Worm (Caenorhabditis elegans) whole organism, young adult: ENCODE measurements around the gene ZK930.7.
A peak's percentile ranks its signal among the peaks of the same experiment; 100 is the strongest.

ENCODE experiments used
- B0035.1 ChIP-seq: sonication (generic microtip); optimal IDR thresholded peaks from 2 replicates; lab custom pipeline; 2016; ENCODE audit warnings: missing genetic modification characterization, mild to moderate bottlenecking, missing compliant biosample characterization, missing genotype, missing genetic modification reagents
- C06A6.2 ChIP-seq: fragments of 200-800 bp; sonication (Bioruptor generic); conservative IDR thresholded peaks from 2 replicates; pipeline ENCODE4 v1.3.6; 2022; ENCODE audit warnings: missing genetic modification characterization, missing compliant biosample characterization
- C17E4.6 ChIP-seq: fragments of 200-800 bp; sonication (Bioruptor generic); IDR thresholded peaks from 2 replicates; pipeline ENCODE4 v1.3.6; 2022; ENCODE audit warnings: missing genetic modification reagents, missing genetic modification characterization, missing compliant biosample characterization
- F33H1.4 ChIP-seq: fragments of 200-800 bp; sonication (Bioruptor generic); IDR thresholded peaks from 2 replicates; pipeline ENCODE4 v1.3.6; 2022; ENCODE audit warnings: missing genetic modification reagents, missing genetic modification characterization, missing compliant biosample characterization
- F49E8.2 ChIP-seq: sonication (generic microtip); optimal IDR thresholded peaks from 3 replicates; lab custom pipeline; 2017; ENCODE audit warnings: missing genetic modification characterization, mild to moderate bottlenecking, missing compliant biosample characterization, antibody characterized with exemption, moderate library complexity; ENCODE audit not compliant: insufficient read depth
- F57A8.1 ChIP-seq: fragments of 200-800 bp; sonication (Bioruptor generic); optimal IDR thresholded peaks from 2 replicates; lab custom pipeline; 2018; ENCODE audit warnings: mild to moderate bottlenecking, missing genetic modification characterization, moderate library complexity, missing compliant biosample characterization
- K11D2.4 ChIP-seq: fragments of 200-800 bp; sonication (Bioruptor generic); IDR thresholded peaks from 2 replicates; pipeline ENCODE4 v1.3.6; 2022; ENCODE audit warnings: missing genetic modification reagents, missing genetic modification characterization, missing compliant biosample characterization
- T26A5.8 ChIP-seq: sonication (generic microtip); optimal IDR thresholded peaks from 2 replicates; lab custom pipeline; 2016; ENCODE audit warnings: missing genetic modification characterization, missing compliant biosample characterization
- Y53G8AR.9 ChIP-seq: fragments of 200-800 bp; sonication (Bioruptor generic); conservative IDR thresholded peaks from 2 replicates; pipeline ENCODE4 v1.3.6; 2022; ENCODE audit warnings: missing genetic modification reagents, missing genetic modification characterization, missing compliant biosample characterization
- Y56A3A.18 ChIP-seq: fragments of 200-800 bp; sonication (Bioruptor generic); IDR thresholded peaks from 2 replicates; pipeline ENCODE4 v1.3.6; 2022; ENCODE audit warnings: missing genetic modification reagents, missing genetic modification characterization, missing compliant biosample characterization
- Y79H2A.3 ChIP-seq: fragments of 200-800 bp; sonication (Bioruptor generic); conservative IDR thresholded peaks from 2 replicates; pipeline ENCODE4 v1.3.6; 2022; ENCODE audit warnings: missing genetic modification reagents, missing genetic modification characterization, missing compliant biosample characterization
- Y95B8A.8 ChIP-seq: fragments of 200-800 bp; sonication (Bioruptor generic); IDR thresholded peaks from 2 replicates; pipeline ENCODE4 v1.3.6; 2022; ENCODE audit warnings: missing genetic modification reagents, missing genetic modification characterization, missing compliant biosample characterization
- athp-1 ChIP-seq: sonication (generic microtip); optimal IDR thresholded peaks from 2 replicates; lab custom pipeline; 2017; ENCODE audit warnings: mild to moderate bottlenecking, missing genetic modification characterization, missing compliant biosample characterization
- attf-3 ChIP-seq: fragments of 200-800 bp; sonication (Bioruptor generic); conservative IDR thresholded peaks from 2 replicates; pipeline ENCODE4 v1.3.6; 2022; ENCODE audit warnings: missing genetic modification reagents, missing genetic modification characterization, missing compliant biosample characterization
- bed-1 ChIP-seq: fragments of 200-800 bp; sonication (Bioruptor generic); IDR thresholded peaks from 2 replicates; pipeline ENCODE4 v1.3.6; 2022; ENCODE audit warnings: missing genetic modification reagents, missing genetic modification characterization, missing compliant biosample characterization
- ccch-3 ChIP-seq: fragments of 200-800 bp; sonication (Bioruptor generic); optimal IDR thresholded peaks from 2 replicates; lab custom pipeline; 2018; ENCODE audit warnings: mild to moderate bottlenecking, missing genetic modification characterization, missing compliant biosample characterization
- ceh-40 ChIP-seq: fragments of 200-800 bp; sonication (Bioruptor generic); IDR thresholded peaks from 2 replicates; pipeline ENCODE4 v1.3.6; 2022; ENCODE audit warnings: missing genetic modification characterization, missing compliant biosample characterization
- ceh-79 ChIP-seq: sonication (generic microtip); optimal IDR thresholded peaks from 2 replicates; lab custom pipeline; 2017; ENCODE audit warnings: mild to moderate bottlenecking, missing genetic modification characterization, missing compliant biosample characterization
- ceh-91 ChIP-seq: fragments of 200-800 bp; sonication (Bioruptor generic); IDR thresholded peaks from 2 replicates; pipeline ENCODE4 v1.3.6; 2022; ENCODE audit warnings: missing genetic modification reagents, missing genetic modification characterization, missing compliant biosample characterization
- dox-1 ChIP-seq: fragments of 200-800 bp; sonication (Bioruptor generic); IDR thresholded peaks from 2 replicates; pipeline ENCODE4 v1.3.6; 2022; ENCODE audit warnings: missing genetic modification reagents, missing genetic modification characterization, missing compliant biosample characterization
- dpff-1 ChIP-seq: sonication (generic microtip); optimal IDR thresholded peaks from 2 replicates; lab custom pipeline; 2017; ENCODE audit warnings: mild to moderate bottlenecking, missing genetic modification characterization, missing compliant biosample characterization
- ekl-4 ChIP-seq: fragments of 200-800 bp; sonication (Bioruptor generic); IDR thresholded peaks from 2 replicates; pipeline ENCODE4 v1.3.6; 2022; ENCODE audit warnings: missing genetic modification reagents, missing genetic modification characterization, missing compliant biosample characterization
- fkh-3 ChIP-seq: sonication (generic microtip); optimal IDR thresholded peaks from 2 replicates; lab custom pipeline; 2016; ENCODE audit warnings: mild to moderate bottlenecking, missing genetic modification characterization, missing compliant biosample characterization
- hlh-12 ChIP-seq: sonication (generic microtip); optimal IDR thresholded peaks from 2 replicates; lab custom pipeline; 2016; ENCODE audit warnings: missing genetic modification characterization, missing compliant biosample characterization
- hlh-26 ChIP-seq: fragments of 200-800 bp; sonication (Bioruptor generic); conservative IDR thresholded peaks from 2 replicates; pipeline ENCODE4 v1.3.6; 2022; ENCODE audit warnings: missing genetic modification reagents, missing genetic modification characterization, missing compliant biosample characterization
- hmg-1.2 ChIP-seq: fragments of 200-800 bp; sonication (Bioruptor generic); IDR thresholded peaks from 2 replicates; pipeline ENCODE4 v1.3.6; 2022; ENCODE audit warnings: missing genetic modification reagents, missing genetic modification characterization, missing compliant biosample characterization
- hsf-1 ChIP-seq: fragments of 200-800 bp; sonication (Bioruptor generic); IDR thresholded peaks from 2 replicates; pipeline ENCODE4 v1.3.6; 2022; ENCODE audit warnings: missing genetic modification reagents, missing genetic modification characterization, missing compliant biosample characterization
- let-526 ChIP-seq: fragments of 200-800 bp; sonication (Bioruptor generic); IDR thresholded peaks from 2 replicates; pipeline ENCODE4 v1.3.6; 2022; ENCODE audit warnings: missing genetic modification reagents, missing genetic modification characterization, missing compliant biosample characterization
- let-607 ChIP-seq, 2 experiments: fragments of 200-800 bp in 1 of 2; sonication (Bioruptor generic) in 1 of 2; sonication (generic microtip) in 1 of 2; optimal IDR thresholded peaks; 2 replicates each; lab custom pipeline; 2016 to 2018; ENCODE audit warnings: mild to moderate bottlenecking in 2 of 2, missing compliant biosample characterization in 2 of 2, missing genetic modification characterization in 2 of 2, moderate library complexity in 2 of 2, missing genotype in 1 of 2
- lin-26 ChIP-seq: fragments of 200-800 bp; sonication (Bioruptor generic); IDR thresholded peaks from 2 replicates; pipeline ENCODE4 v1.3.6; 2022; ENCODE audit warnings: missing genetic modification reagents, missing genetic modification characterization, missing compliant biosample characterization
- lir-1 ChIP-seq: fragments of 200-800 bp; sonication (Bioruptor generic); conservative IDR thresholded peaks from 2 replicates; pipeline ENCODE4 v1.3.6; 2022; ENCODE audit warnings: missing genetic modification reagents, missing genetic modification characterization, missing compliant biosample characterization
- madf-6 ChIP-seq: fragments of 200-800 bp; sonication (Bioruptor generic); IDR thresholded peaks from 2 replicates; pipeline ENCODE4 v1.3.6; 2022; ENCODE audit warnings: missing genetic modification reagents, missing genetic modification characterization, missing compliant biosample characterization
- nfya-2 ChIP-seq: fragments of 200-800 bp; sonication (Bioruptor generic); IDR thresholded peaks from 2 replicates; pipeline ENCODE4 v1.3.6; 2022; ENCODE audit warnings: missing genetic modification reagents, missing genetic modification characterization, missing compliant biosample characterization
- nhr-120 ChIP-seq: fragments of 200-800 bp; sonication (Bioruptor generic); IDR thresholded peaks from 2 replicates; pipeline ENCODE4 v1.3.6; 2022; ENCODE audit warnings: missing genetic modification characterization, missing compliant biosample characterization
- nhr-80 ChIP-seq: sonication (generic microtip); optimal IDR thresholded peaks from 2 replicates; lab custom pipeline; 2016; ENCODE audit warnings: missing genetic modification characterization, missing compliant biosample characterization
- nhr-90 ChIP-seq: sonication (generic microtip); optimal IDR thresholded peaks from 2 replicates; lab custom pipeline; 2016; ENCODE audit warnings: missing genotype, mild to moderate bottlenecking, missing genetic modification characterization, missing compliant biosample characterization
- repo-1 ChIP-seq: sonication (generic microtip); optimal IDR thresholded peaks from 2 replicates; lab custom pipeline; 2017; ENCODE audit warnings: mild to moderate bottlenecking, missing genetic modification characterization, missing compliant biosample characterization
- rpc-1 ChIP-seq, 2 experiments: fragments of 150-350 bp in 1 of 2; sonication (generic microtip) in 1 of 2; optimal IDR thresholded peaks; 2 replicates each; lab custom pipeline; 2014 to 2018; ENCODE audit warnings: missing biosample characterization in 1 of 2, missing genetic modification characterization in 1 of 2, missing genetic modification reagents in 1 of 2, missing genotype in 1 of 2
- snpc-3.4 ChIP-seq: sonication (generic microtip); optimal IDR thresholded peaks from 2 replicates; lab custom pipeline; 2017; ENCODE audit warnings: missing genetic modification characterization, mild to moderate bottlenecking, missing compliant biosample characterization, antibody characterized with exemption, moderate library complexity, missing genotype, missing genetic modification reagents
- tlf-1 ChIP-seq: fragments of 200-800 bp; sonication (Bioruptor generic); optimal IDR thresholded peaks from 2 replicates; lab custom pipeline; 2018; ENCODE audit warnings: mild to moderate bottlenecking, missing genetic modification characterization, missing compliant biosample characterization
- unc-62 ChIP-seq: fragments of 150-350 bp; optimal IDR thresholded peaks from 2 replicates; lab custom pipeline; 2014; ENCODE audit warnings: missing biosample characterization, missing genetic modification reagents, missing genetic modification characterization
- xnd-1 ChIP-seq: sonication (generic microtip); optimal IDR thresholded peaks from 2 replicates; lab custom pipeline; 2016; ENCODE audit warnings: missing genotype, missing genetic modification reagents, missing genetic modification characterization, missing compliant biosample characterization
- zfh-2 ChIP-seq: fragments of 200-800 bp; sonication (Bioruptor generic); conservative IDR thresholded peaks from 2 replicates; pipeline ENCODE4 v1.3.6; 2022; ENCODE audit warnings: missing genetic modification reagents, missing genetic modification characterization, missing compliant biosample characterization
- ztf-26 ChIP-seq: sonication (generic microtip); optimal IDR thresholded peaks from 2 replicates; lab custom pipeline; 2017; ENCODE audit warnings: missing genetic modification characterization, missing compliant biosample characterization

ZK930.7 gene

DNA sequence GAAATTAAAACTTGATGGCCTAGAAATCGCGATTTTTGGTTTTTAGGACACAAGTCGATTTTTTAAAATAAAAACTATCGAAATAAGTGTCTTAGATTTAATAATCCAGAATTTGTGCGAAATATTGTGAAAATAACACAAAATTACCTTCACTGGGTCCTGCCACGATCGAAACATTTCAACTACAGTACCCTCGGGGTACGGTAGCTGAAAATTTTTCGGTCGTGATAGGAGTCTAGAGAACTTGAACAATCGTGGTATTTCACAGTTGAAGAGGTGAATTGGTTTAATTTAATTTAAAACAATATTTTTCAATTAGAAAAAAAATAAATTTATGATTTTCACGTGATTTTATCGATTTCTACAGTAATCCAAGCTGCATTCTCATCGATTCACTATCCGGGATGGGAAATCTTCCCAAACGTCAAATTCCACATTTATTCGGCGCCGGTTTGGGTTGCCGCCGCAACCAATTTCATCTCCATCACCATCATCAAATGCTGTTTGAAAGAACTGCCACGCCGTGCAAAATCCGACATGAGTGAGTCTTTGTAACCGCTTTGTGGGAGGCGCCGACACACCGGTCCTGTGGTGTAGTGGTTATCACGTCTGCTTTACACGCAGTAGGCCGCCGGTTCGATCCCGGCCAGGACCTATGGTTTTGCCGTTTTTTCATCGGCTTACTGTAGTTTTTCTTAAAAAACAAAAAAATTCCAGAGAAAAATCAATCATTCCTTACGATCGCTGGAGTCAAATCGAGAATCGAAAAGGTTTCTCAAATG, 44.6 kb downstream of the ZK930.7 start (continued):
- TF ChIP-seq ceh-79 (no peak), xnd-1 (tag; lab: Kevin White, UChicago) (no peak), athp-1 (tag; lab: Kevin White, UChicago) (no peak)
- TF ChIP-seq, all 124 proteins: peak for 30

DNA sequence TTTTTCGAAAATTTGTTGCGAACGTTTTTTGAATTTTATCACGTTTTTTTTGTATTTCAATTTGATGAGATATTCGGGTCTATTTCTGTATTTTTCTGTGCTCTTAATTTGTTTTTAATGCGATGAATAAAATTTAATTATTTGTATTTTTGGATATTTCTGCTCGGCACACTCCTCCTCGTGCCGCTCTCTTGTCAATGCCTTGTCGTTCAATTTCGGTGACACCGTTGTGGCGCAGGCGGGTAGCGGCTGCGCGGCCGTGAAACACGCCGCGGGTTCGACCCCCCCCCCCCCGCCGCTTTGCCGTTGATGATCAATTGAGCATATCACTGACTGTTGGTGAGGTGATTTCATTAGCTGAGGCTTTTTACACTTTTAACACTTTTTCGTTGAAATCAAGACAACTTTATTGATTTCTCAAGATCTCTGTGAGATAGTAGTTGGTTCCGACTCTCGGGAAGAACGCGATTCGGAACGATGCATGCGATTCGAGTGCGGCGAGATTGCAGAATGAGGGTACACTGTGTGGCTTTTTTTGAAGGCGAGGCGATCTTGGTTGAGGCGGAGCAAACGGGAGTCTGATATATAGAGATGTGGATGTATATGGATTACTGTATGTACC, 46.3 kb downstream of the ZK930.7 start:
- TF ChIP-seq let-526 (peak; percentile 96), lin-26 (GFP tag; lab: Robert Waterston, UW) (peak; percentile 100), repo-1 (peak; percentile 96), C17E4.6 (peak; percentile 95), ceh-40 (GFP tag; lab: Robert Waterston, UW) (peak; percentile 96), fkh-3 (tag; lab: Kevin White, UChicago) (peak; percentile 99), tlf-1 (GFP tag; lab: Kevin White, UChicago) (peak; percentile 91), K11D2.4 (GFP tag; lab: Robert Waterston, UW) (peak; percentile 87), nhr-90 (tag; lab: Kevin White, UChicago) (peak; percentile 98), hlh-26 (GFP tag; lab: Robert Waterston, UW) (peak; percentile 81; the same call in 1 of the 2 replicates), unc-62 (GFP tag; lab: Kevin White, UChicago) (no peak), ceh-91 (GFP tag; lab: Robert Waterston, UW) (peak; percentile 86), dox-1 (GFP tag; lab: Robert Waterston, UW) (peak; percentile 98), ztf-26 (peak; percentile 95), nhr-80 (peak; percentile 71), hlh-12 (tag; lab: Kevin White, UChicago) (peak; percentile 91), lir-1 (GFP tag; lab: Robert Waterston, UW) (peak; percentile 85), dpff-1 (peak; percentile 88), Y53G8AR.9 (GFP tag; lab: Robert Waterston, UW) (peak; percentile 88), attf-3 (GFP tag; lab: Robert Waterston, UW) (peak; percentile 85), let-607 (tag; optimal IDR thresholded peaks at IDR 0.05; lab: Kevin White, UChicago) (peak; percentile 71 to 81), madf-6 (GFP tag; lab: Robert Waterston, UW) (peak; percentile 90), F33H1.4 (GFP tag; lab: Robert Waterston, UW) (peak; percentile 76), hmg-1.2 (peak; percentile 92), nfya-2 (GFP tag; lab: Robert Waterston, UW) (0 out of 2 replicates have a peak, but pooled peaks have one; percentile 79), bed-1 (GFP tag; lab: Robert Waterston, UW) (peak; percentile 98), ccch-3 (GFP tag; lab: Kevin White, UChicago) (peak; percentile 80), Y95B8A.8 (GFP tag; lab: Robert Waterston, UW) (peak; percentile 94), T26A5.8 (tag; lab: Kevin White, UChicago) (peak; percentile 99), B0035.1 (tag; lab: Kevin White, UChicago) (peak; percentile 92), F57A8.1 (peak; percentile 99), nhr-120 (peak; percentile 99), ekl-4 (GFP tag; lab: Robert Waterston, UW) (peak; percentile 96), Y79H2A.3 (peak; percentile 94), zfh-2 (GFP tag; lab: Robert Waterston, UW) (peak; percentile 100), F49E8.2 (tag; lab: Kevin White, UChicago) (peak; percentile 89), snpc-3.4 (tag; lab: Kevin White, UChicago) (peak; percentile 90), Y56A3A.18 (GFP tag; lab: Robert Waterston, UW) (peak; percentile 96), hsf-1 (peak; percentile 82), xnd-1 (tag; lab: Kevin White, UChicago) (peak; percentile 59), rpc-1 (optimal IDR thresholded peaks at IDR 0.05; lab: Kevin White, UChicago) (peak; percentile 89), rpc-1 (tag; optimal IDR thresholded peaks at IDR 0.05; lab: Kevin White, UChicago) (peak; percentile 96), C06A6.2 (peak; percentile 83)
